Worm (Caenorhabditis elegans): ENCODE measurements around the gene ZK418.10.

ce11 chrIII:7087691-7088323 lies 2.7 kb downstream of the ZK418.10 start, which contains the start of gene fubl-2:
- TF ChIP-seq pag-3 (tag; optimal IDR thresholded peaks at IDR 0.05; ENCODE audit: borderline replicate concordance) (no peak), T23F11.4 (GFP tag; optimal IDR thresholded peaks at IDR 0.05) (no peak), pat-9 (tag; optimal IDR thresholded peaks at IDR 0.05) (no peak)
